Fruit fly (Drosophila melanogaster) whole organism, adult: ENCODE data around the gene CG9377.
A peak's percentile ranks its signal among the peaks of the same experiment; 100 is the strongest.

Experiments used
- CG11617 ChIP-seq: fragments of 200-800 bp; sonication (Bioruptor generic); optimal IDR thresholded peaks from 2 replicates; lab custom pipeline; 2017; ENCODE audit warnings: mild to moderate bottlenecking, missing biosample characterization, missing genetic modification reagents, missing genetic modification characterization
- CG33017 ChIP-seq: fragments of 200-800 bp; sonication (Bioruptor generic); optimal IDR thresholded peaks from 2 replicates; lab custom pipeline; 2018; ENCODE audit warnings: missing biosample characterization, mild to moderate bottlenecking, missing genetic modification characterization, moderate library complexity
- Clk ChIP-seq: fragments of 200-800 bp; sonication (Bioruptor generic); optimal IDR thresholded peaks from 2 replicates; lab custom pipeline; 2017; ENCODE audit warnings: missing biosample characterization, missing genetic modification characterization
- Crg-1 ChIP-seq: fragments of 200-800 bp; sonication (Bioruptor generic); optimal IDR thresholded peaks from 2 replicates; lab custom pipeline; 2016; ENCODE audit warnings: missing biosample characterization, missing genetic modification characterization
- Hr96 ChIP-seq: fragments of 200-800 bp; sonication (Bioruptor generic); optimal IDR thresholded peaks from 2 replicates; lab custom pipeline; 2016; ENCODE audit warnings: missing biosample characterization, missing genetic modification characterization
- bab1 ChIP-seq: fragments of 200-800 bp; sonication (Bioruptor generic); optimal IDR thresholded peaks from 3 replicates; lab custom pipeline; 2019; ENCODE audit warnings: missing biosample characterization, mild to moderate bottlenecking, missing genetic modification characterization, moderate library complexity
- cic ChIP-seq: fragments of 200-800 bp; sonication (Bioruptor generic); optimal IDR thresholded peaks from 2 replicates; lab custom pipeline; 2017; ENCODE audit warnings: missing biosample characterization, mild to moderate bottlenecking, missing genetic modification characterization, moderate library complexity

- no peak for TF ChIP-seq Hr96 (GFP tag; lab: Kevin White, UChicago)
- no peak for TF ChIP-seq CG11617
- peak; percentile 22 for TF ChIP-seq cic (GFP tag; lab: Kevin White, UChicago)
- TF ChIP-seq Clk (GFP tag; lab: Kevin White, UChicago): no peak
- TF ChIP-seq Crg-1: no peak
- TF ChIP-seq CG33017 (tag; lab: Kevin White, UChicago): peak; percentile 26
- TF ChIP-seq bab1 (GFP tag; lab: Kevin White, UChicago): peak; percentile 47
Observed at dm6 chr2L:13367378-13367777, 6.0 kb upstream of the CG9377 start, which contains the start of gene Tap42.
